Fruit fly (Drosophila melanogaster) whole organism, embryonic: ENCODE measurements around the gene CG46309.

ENCODE experiments used
- B-H1 ChIP-seq: fragments of 200-800 bp; sonication (Bioruptor generic); IDR thresholded peaks from 3 replicates; pipeline ENCODE4 v1.3.6; 2022; ENCODE audit warnings: missing biosample characterization, missing genetic modification characterization
- CG10274 ChIP-seq: fragments of 200-800 bp; sonication (Bioruptor generic); optimal IDR thresholded peaks from 3 replicates; lab custom pipeline; 2017; ENCODE audit warnings: missing biosample characterization, mild to moderate bottlenecking, missing genetic modification characterization
- CG10543 ChIP-seq: fragments of 200-800 bp; sonication (Bioruptor generic); optimal IDR thresholded peaks from 3 replicates; lab custom pipeline; 2017; ENCODE audit warnings: missing biosample characterization, mild to moderate bottlenecking, missing genetic modification characterization, moderate library complexity
- CG1233 ChIP-seq: fragments of 200-800 bp; sonication (Bioruptor generic); optimal IDR thresholded peaks from 4 replicates; lab custom pipeline; 2018; ENCODE audit warnings: missing biosample characterization, mild to moderate bottlenecking, missing genetic modification characterization
- CG15011 ChIP-seq: fragments of 200-800 bp; sonication (Bioruptor generic); optimal IDR thresholded peaks from 3 replicates; lab custom pipeline; 2018; ENCODE audit warnings: missing biosample characterization, mild to moderate bottlenecking, missing genetic modification characterization
- CG1602 ChIP-seq: fragments of 200-800 bp; sonication (Bioruptor generic); optimal IDR thresholded peaks from 3 replicates; lab custom pipeline; 2016; ENCODE audit warnings: missing biosample characterization, missing genetic modification characterization
- CG17359 ChIP-seq: fragments of 200-800 bp; sonication (Bioruptor generic); optimal IDR thresholded peaks from 3 replicates; lab custom pipeline; 2018; ENCODE audit warnings: missing biosample characterization, mild to moderate bottlenecking, missing genetic modification characterization, moderate library complexity
- CG17361 ChIP-seq: fragments of 200-800 bp; sonication (Bioruptor generic); IDR thresholded peaks from 3 replicates; pipeline ENCODE4 v1.3.6; 2022; ENCODE audit warnings: missing biosample characterization, missing genetic modification characterization
- CG18599 ChIP-seq: fragments of 200-800 bp; sonication (Bioruptor generic); optimal IDR thresholded peaks from 3 replicates; lab custom pipeline; 2017; ENCODE audit warnings: missing biosample characterization, missing genetic modification characterization, mild to moderate bottlenecking, moderate library complexity, missing genetic modification reagents
- CG2116 ChIP-seq: fragments of 200-800 bp; sonication (Bioruptor generic); optimal IDR thresholded peaks from 3 replicates; lab custom pipeline; 2018; ENCODE audit warnings: missing biosample characterization, mild to moderate bottlenecking, missing genetic modification characterization
- CG2120 ChIP-seq: fragments of 200-800 bp; sonication (Bioruptor generic); optimal IDR thresholded peaks from 3 replicates; lab custom pipeline; 2016; ENCODE audit warnings: missing biosample characterization, missing genetic modification characterization
- CG2678 ChIP-seq: fragments of 200-800 bp; sonication (Bioruptor generic); optimal IDR thresholded peaks from 3 replicates; lab custom pipeline; 2019; ENCODE audit warnings: missing biosample characterization, mild to moderate bottlenecking, missing genetic modification characterization, moderate library complexity
- CG2875 ChIP-seq: fragments of 200-800 bp; sonication (Bioruptor generic); optimal IDR thresholded peaks from 2 replicates; lab custom pipeline; 2017; ENCODE audit warnings: missing biosample characterization, mild to moderate bottlenecking, missing genetic modification characterization, missing genetic modification reagents
- CG3407 ChIP-seq: fragments of 200-800 bp; sonication (Bioruptor generic); optimal IDR thresholded peaks from 2 replicates; lab custom pipeline; 2018; ENCODE audit warnings: missing biosample characterization, mild to moderate bottlenecking, missing genetic modification characterization
- CG4360 ChIP-seq: fragments of 200-800 bp; sonication (Bioruptor generic); IDR thresholded peaks from 2 replicates; pipeline ENCODE4 v1.3.6; 2022; ENCODE audit warnings: missing biosample characterization, missing genetic modification characterization
- CG4424 ChIP-seq: fragments of 200-800 bp; sonication (Bioruptor generic); optimal IDR thresholded peaks from 3 replicates; lab custom pipeline; 2016; ENCODE audit warnings: missing biosample characterization, missing genetic modification characterization
- CG5953 ChIP-seq: fragments of 200-800 bp; sonication (Bioruptor generic); IDR thresholded peaks from 2 replicates; pipeline ENCODE4 v1.3.6; 2022; ENCODE audit warnings: missing biosample characterization, missing genetic modification characterization
- CG6765 ChIP-seq: fragments of 200-800 bp; sonication (Bioruptor generic); optimal IDR thresholded peaks from 3 replicates; lab custom pipeline; 2017; ENCODE audit warnings: missing biosample characterization, mild to moderate bottlenecking, missing genetic modification characterization
- CG7556 ChIP-seq: fragments of 200-800 bp; sonication (Bioruptor generic); optimal IDR thresholded peaks from 2 replicates; lab custom pipeline; 2017; ENCODE audit warnings: missing biosample characterization, mild to moderate bottlenecking, missing genetic modification characterization
- CG7963 ChIP-seq: fragments of 200-800 bp; sonication (Bioruptor generic); IDR thresholded peaks from 3 replicates; pipeline ENCODE4 v1.3.6; 2022; ENCODE audit warnings: missing biosample characterization, missing genetic modification characterization; ENCODE audit not compliant: partially characterized antibody
- Dip3 ChIP-seq: fragments of 200-800 bp; sonication (Bioruptor generic); optimal IDR thresholded peaks from 3 replicates; lab custom pipeline; 2016; ENCODE audit warnings: missing biosample characterization, missing genetic modification characterization
- E2f1 ChIP-seq: fragments of 200-800 bp; sonication (Bioruptor generic); IDR thresholded peaks from 2 replicates; pipeline ENCODE4 v1.3.6; 2022; ENCODE audit warnings: missing biosample characterization, missing genetic modification characterization
- H2.0 ChIP-seq: fragments of 200-800 bp; sonication (Bioruptor generic); IDR thresholded peaks from 2 replicates; pipeline ENCODE4 v1.3.6; 2022; ENCODE audit warnings: missing biosample characterization, missing genetic modification characterization
- br ChIP-seq: fragments of >200 bp; optimal IDR thresholded peaks from 2 replicates; lab custom pipeline; 2017
- cas ChIP-seq: fragments of 200-800 bp; sonication (Bioruptor generic); IDR thresholded peaks from 2 replicates; pipeline ENCODE4 v1.3.6; 2022; ENCODE audit warnings: missing biosample characterization, missing genetic modification characterization
- eve ChIP-seq, 2 experiments: fragments of >200 bp; optimal IDR thresholded peaks; 2 replicates each; lab custom pipeline; 2017; ENCODE audit warnings: missing biosample characterization in 2 of 2, missing genetic modification characterization in 2 of 2
- fd102C ChIP-seq: fragments of 200-800 bp; sonication (Bioruptor generic); optimal IDR thresholded peaks from 2 replicates; lab custom pipeline; 2018; ENCODE audit warnings: missing biosample characterization, mild to moderate bottlenecking, missing genetic modification characterization, moderate library complexity
- gsb-n ChIP-seq: fragments of 200-800 bp; sonication (Bioruptor generic); optimal IDR thresholded peaks from 3 replicates; lab custom pipeline; 2018; ENCODE audit warnings: missing biosample characterization, mild to moderate bottlenecking, missing genetic modification characterization
- jumu ChIP-seq: fragments of 200-800 bp; sonication (Bioruptor generic); optimal IDR thresholded peaks from 3 replicates; lab custom pipeline; 2016; ENCODE audit warnings: missing biosample characterization, missing genetic modification characterization
- knrl ChIP-seq: fragments of 200-800 bp; sonication (Bioruptor generic); IDR thresholded peaks from 3 replicates; pipeline ENCODE4 v1.3.6; 2022; ENCODE audit warnings: missing biosample characterization, missing genetic modification characterization; ENCODE audit not compliant: partially characterized antibody
- nom ChIP-seq: fragments of 200-800 bp; sonication (Bioruptor generic); optimal IDR thresholded peaks from 2 replicates; lab custom pipeline; 2017; ENCODE audit warnings: missing biosample characterization, missing genetic modification characterization, mild to moderate bottlenecking, moderate library complexity, missing genetic modification reagents
- pita ChIP-seq: fragments of 200-800 bp; sonication (Bioruptor generic); optimal IDR thresholded peaks from 2 replicates; lab custom pipeline; 2017; ENCODE audit warnings: missing biosample characterization, mild to moderate bottlenecking, missing genetic modification characterization
- pros ChIP-seq: fragments of 200-800 bp; sonication (Bioruptor generic); optimal IDR thresholded peaks from 3 replicates; lab custom pipeline; 2019; ENCODE audit warnings: missing biosample characterization, mild to moderate bottlenecking, missing genetic modification characterization, moderate library complexity
- row ChIP-seq: fragments of 200-800 bp; sonication (Bioruptor generic); IDR thresholded peaks from 3 replicates; pipeline ENCODE4 v1.3.6; 2022; ENCODE audit warnings: missing biosample characterization, missing genetic modification characterization
- sens ChIP-seq: fragments of 200-800 bp; sonication (Bioruptor generic); peaks from one replicate; lab custom pipeline; 2016; ENCODE audit warnings: missing biosample characterization, missing genetic modification characterization
- twi ChIP-seq: fragments of 200-800 bp; optimal IDR thresholded peaks from 2 replicates; lab custom pipeline; 2019; ENCODE audit warnings: missing biosample characterization, mild to moderate bottlenecking, missing genetic modification characterization, moderate library complexity
- wek ChIP-seq: fragments of 200-800 bp; sonication (Bioruptor generic); optimal IDR thresholded peaks from 3 replicates; lab custom pipeline; 2018; ENCODE audit warnings: missing biosample characterization, mild to moderate bottlenecking, missing genetic modification characterization, moderate library complexity
- yki ChIP-seq: fragments of >200 bp; optimal IDR thresholded peaks from 3 replicates; lab custom pipeline; 2018
- zfh2 ChIP-seq: fragments of 200-800 bp; sonication (Bioruptor generic); optimal IDR thresholded peaks from 2 replicates; lab custom pipeline; 2016; ENCODE audit warnings: missing biosample characterization, missing genetic modification characterization

Gene CG46309

DNA sequence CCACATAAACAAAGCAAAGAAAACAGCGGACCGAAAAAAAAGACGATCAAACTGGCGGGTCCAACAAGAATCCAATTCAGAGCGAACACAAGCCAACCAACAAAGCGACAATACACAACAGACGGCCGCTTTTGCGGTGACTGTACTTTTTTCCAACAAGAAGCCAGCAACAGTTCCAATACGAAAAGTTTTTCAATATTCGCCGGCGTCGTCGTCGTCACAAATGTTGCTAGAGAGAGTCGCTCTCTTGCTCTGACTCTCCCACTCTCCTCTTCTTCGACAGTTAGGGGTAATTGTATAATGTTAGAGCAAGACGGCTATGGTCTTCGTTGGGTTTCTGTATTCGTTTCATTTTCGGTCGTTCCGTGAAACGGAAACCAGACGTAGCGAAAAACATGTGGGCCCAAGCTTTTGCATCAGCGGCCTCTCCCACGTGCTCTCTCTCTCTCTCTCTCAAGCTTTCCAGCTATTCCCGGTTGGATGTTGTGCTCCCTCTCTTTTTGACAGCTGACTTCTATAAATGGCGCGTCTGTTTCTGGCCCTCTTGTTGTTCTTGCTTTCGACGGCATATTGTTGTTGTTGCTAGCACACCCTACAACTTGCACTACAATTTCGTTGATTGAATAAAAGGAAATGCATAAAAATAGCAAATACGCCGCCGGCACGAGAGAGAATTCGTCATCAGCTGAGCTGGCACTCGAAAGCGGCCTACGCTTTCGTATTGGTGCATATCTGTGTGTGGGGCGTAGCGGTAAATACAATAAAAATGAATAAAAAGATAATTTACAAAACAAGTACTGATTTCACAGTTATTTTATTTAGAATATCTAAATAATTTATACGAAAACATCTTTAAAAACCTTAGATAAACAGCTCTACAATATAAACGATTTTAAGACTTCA lies 17.9 kb upstream of the CG46309 start (continued):
- TF ChIP-seq CG15011 (GFP tag; lab: Kevin White, UChicago) (peak; percentile 74), CG17359 (tag; lab: Kevin White, UChicago) (peak; percentile 74), pros (GFP tag; lab: Kevin White, UChicago) (peak; percentile 98), CG6765 (GFP tag; lab: Kevin White, UChicago) (peak; percentile 97), twi (tag; lab: Kevin White, UChicago) (peak; percentile 60), CG5953 (GFP tag; lab: Robert Waterston, UW) (no peak), CG3407 (GFP tag; lab: Kevin White, UChicago) (peak; percentile 69), wek (peak; percentile 92), fd102C (GFP tag; lab: Kevin White, UChicago) (no peak), CG2120 (GFP tag; lab: Kevin White, UChicago) (no peak), CG1233 (GFP tag; lab: Kevin White, UChicago) (peak; percentile 85), zfh2 (GFP tag; lab: Kevin White, UChicago) (no peak), knrl (GFP tag; lab: Robert Waterston, UW) (no peak), Dip3 (GFP tag; lab: Kevin White, UChicago) (no peak), E2f1 (GFP tag; lab: Robert Waterston, UW) (no peak), B-H1 (no peak), CG1602 (no peak), H2.0 (no peak), eve (GFP tag; optimal IDR thresholded peaks at IDR 0.05; lab: Kevin White, UChicago) (no peak), CG2678 (peak; percentile 66), CG4360 (GFP tag; lab: Robert Waterston, UW) (no peak), gsb-n (peak; percentile 27), br (no peak), yki (lab: Kevin White, UChicago) (peak; percentile 46), CG2116 (GFP tag; lab: Kevin White, UChicago) (peak; percentile 71), CG18599 (peak; percentile 90), CG10543 (GFP tag; lab: Kevin White, UChicago) (peak; percentile 96), nom (GFP tag; lab: Kevin White, UChicago) (peak; percentile 88), CG2875 (peak; percentile 88), CG7963 (no peak), cas (GFP tag; lab: Robert Waterston, UW) (no peak), CG4424 (peak; percentile 33), CG7556 (GFP tag; lab: Kevin White, UChicago) (peak; percentile 24), row (GFP tag; lab: Robert Waterston, UW) (no peak), CG10274 (peak; percentile 68)
- TF ChIP-seq, all 482 proteins: peak for 203

DNA sequence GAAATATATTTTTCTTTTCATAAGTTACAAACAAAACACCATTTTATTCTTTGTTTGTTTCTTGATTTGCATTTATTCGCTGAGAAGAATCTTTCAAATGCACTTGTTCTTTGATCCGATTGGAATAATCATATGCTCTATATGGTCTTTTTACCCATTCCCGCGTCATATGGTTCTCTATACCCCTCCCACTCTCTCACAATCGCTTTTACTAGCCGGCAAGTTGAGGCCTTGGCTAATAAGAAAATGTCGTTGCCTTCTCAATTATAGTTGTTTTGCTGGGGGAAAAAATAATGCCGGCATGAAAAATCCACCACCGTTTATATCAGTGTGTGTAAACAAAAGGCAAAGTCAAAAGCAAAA lies 17.3 kb upstream of the CG46309 start:
- peak; percentile 9 for TF ChIP-seq CG2120 (GFP tag; lab: Kevin White, UChicago)
- no peak for TF ChIP-seq CG17361 (GFP tag; lab: Robert Waterston, UW)
- TF ChIP-seq eve (GFP tag; optimal IDR thresholded peaks at IDR 0.05; lab: Kevin White, UChicago) = peak in 1 of 2 experiments; percentile 47
- TF ChIP-seq pita (GFP tag; lab: Kevin White, UChicago) = no peak
- no peak for TF ChIP-seq jumu (GFP tag; lab: Kevin White, UChicago)
- peak; percentile 54 for TF ChIP-seq sens (GFP tag; lab: Kevin White, UChicago)
